Worm (Caenorhabditis elegans) whole organism, mixed stage, embryonic: ENCODE data around the gene nucb-1.

Experiments used
- M03D4.4 ChIP-seq: sonication (generic microtip); optimal IDR thresholded peaks from 2 replicates; lab custom pipeline; 2017; ENCODE audit warnings: mild to moderate bottlenecking, missing genetic modification characterization, missing compliant biosample characterization
- bed-3 ChIP-seq: fragments of 200-800 bp; sonication (Bioruptor generic); optimal IDR thresholded peaks from 3 replicates; lab custom pipeline; 2018; ENCODE audit warnings: mild to moderate bottlenecking, missing genetic modification characterization, moderate library complexity, missing compliant biosample characterization
- ceh-39 ChIP-seq: fragments of 150-350 bp; optimal IDR thresholded peaks from 2 replicates; lab custom pipeline; 2014; ENCODE audit warnings: missing biosample characterization, missing genetic modification characterization
- ceh-43 ChIP-seq: fragments of 200-800 bp; sonication (Bioruptor generic); optimal IDR thresholded peaks from 2 replicates; lab custom pipeline; 2018; ENCODE audit warnings: mild to moderate bottlenecking, missing genetic modification characterization, moderate library complexity, missing compliant biosample characterization
- ceh-83 ChIP-seq: fragments of 200-800 bp; sonication (Bioruptor generic); optimal IDR thresholded peaks from 2 replicates; lab custom pipeline; 2018; ENCODE audit warnings: mild to moderate bottlenecking, missing genetic modification characterization, missing compliant biosample characterization
- ces-1 ChIP-seq: fragments of 150-350 bp; optimal IDR thresholded peaks from 2 replicates; lab custom pipeline; 2014; ENCODE audit warnings: missing biosample characterization, missing genetic modification reagents, missing genetic modification characterization
- cnd-1 ChIP-seq: fragments of 200-800 bp; sonication (Bioruptor generic); optimal IDR thresholded peaks from 2 replicates; lab custom pipeline; 2018; ENCODE audit warnings: mild to moderate bottlenecking, missing genetic modification characterization, missing compliant biosample characterization
- drap-1 ChIP-seq: fragments of 200-800 bp; sonication (Bioruptor generic); optimal IDR thresholded peaks from 3 replicates; lab custom pipeline; 2018; ENCODE audit warnings: mild to moderate bottlenecking, missing genetic modification characterization, missing compliant biosample characterization
- elt-1 ChIP-seq: sonication (generic microtip); optimal IDR thresholded peaks from 2 replicates; lab custom pipeline; 2017; ENCODE audit warnings: missing genetic modification characterization, mild to moderate bottlenecking, missing compliant biosample characterization, antibody characterized with exemption, moderate library complexity, borderline replicate concordance; ENCODE audit not compliant: insufficient read depth
- elt-3 ChIP-seq: fragments of 150-350 bp; optimal IDR thresholded peaks from 2 replicates; lab custom pipeline; 2014; ENCODE audit warnings: missing biosample characterization, missing genetic modification characterization
- flh-1 ChIP-seq: fragments of 200-800 bp; sonication (Bioruptor generic); optimal IDR thresholded peaks from 2 replicates; lab custom pipeline; 2018; ENCODE audit warnings: mild to moderate bottlenecking, missing genetic modification characterization, moderate library complexity, missing compliant biosample characterization
- ham-2 ChIP-seq: fragments of 200-800 bp; sonication (Bioruptor generic); optimal IDR thresholded peaks from 2 replicates; lab custom pipeline; 2018; ENCODE audit warnings: mild to moderate bottlenecking, missing genetic modification characterization, missing compliant biosample characterization
- hlh-1 ChIP-seq: fragments of 150-350 bp; optimal IDR thresholded peaks from 2 replicates; lab custom pipeline; 2014; ENCODE audit warnings: missing biosample characterization, missing genetic modification reagents, missing genetic modification characterization
- lin-13 ChIP-seq: fragments of 150-350 bp; optimal IDR thresholded peaks from 2 replicates; lab custom pipeline; 2014; ENCODE audit warnings: missing biosample characterization, missing genetic modification characterization
- lin-32 ChIP-seq: fragments of 200-800 bp; sonication (Bioruptor generic); optimal IDR thresholded peaks from 2 replicates; lab custom pipeline; 2018; ENCODE audit warnings: mild to moderate bottlenecking, missing genetic modification characterization, missing compliant biosample characterization
- lsy-2 ChIP-seq: fragments of 150-350 bp; optimal IDR thresholded peaks from 2 replicates; lab custom pipeline; 2014; ENCODE audit warnings: missing biosample characterization, missing genetic modification characterization
- mab-5 ChIP-seq: fragments of 150-350 bp; optimal IDR thresholded peaks from 2 replicates; lab custom pipeline; 2014; ENCODE audit warnings: missing biosample characterization, missing genetic modification characterization
- mep-1 ChIP-seq: fragments of 150-350 bp; optimal IDR thresholded peaks from 2 replicates; lab custom pipeline; 2017; ENCODE audit warnings: missing biosample characterization, missing genetic modification reagents, missing genetic modification characterization, inconsistent platforms
- mls-2 ChIP-seq: sonication (generic microtip); optimal IDR thresholded peaks from 2 replicates; lab custom pipeline; 2016; ENCODE audit warnings: mild to moderate bottlenecking, missing genetic modification characterization, moderate library complexity, missing compliant biosample characterization
- nhr-12 ChIP-seq: fragments of 150-350 bp; optimal IDR thresholded peaks from 2 replicates; lab custom pipeline; 2014; ENCODE audit warnings: missing biosample characterization, missing genetic modification characterization
- nhr-2 ChIP-seq: fragments of 150-350 bp; optimal IDR thresholded peaks from 2 replicates; lab custom pipeline; 2014; ENCODE audit warnings: missing biosample characterization, missing genetic modification characterization
- nhr-237 ChIP-seq: fragments of 150-350 bp; optimal IDR thresholded peaks from 2 replicates; lab custom pipeline; 2014; ENCODE audit warnings: missing biosample characterization, missing genetic modification characterization
- nhr-28 ChIP-seq: fragments of 150-350 bp; optimal IDR thresholded peaks from 2 replicates; lab custom pipeline; 2014; ENCODE audit warnings: missing biosample characterization, missing genetic modification characterization
- pha-4 ChIP-seq: fragments of 150-350 bp; optimal IDR thresholded peaks from 2 replicates; lab custom pipeline; 2018; ENCODE audit warnings: missing biosample characterization, missing genetic modification reagents, missing genetic modification characterization
- sem-2 ChIP-seq: fragments of 200-800 bp; sonication (Bioruptor generic); optimal IDR thresholded peaks from 2 replicates; lab custom pipeline; 2018; ENCODE audit warnings: mild to moderate bottlenecking, missing genetic modification characterization, missing compliant biosample characterization
- sptf-1 ChIP-seq: sonication (generic microtip); optimal IDR thresholded peaks from 2 replicates; lab custom pipeline; 2017; ENCODE audit warnings: mild to moderate bottlenecking, missing genetic modification characterization, moderate library complexity, missing compliant biosample characterization
- tbx-8 ChIP-seq: fragments of 200-800 bp; sonication (Bioruptor generic); optimal IDR thresholded peaks from 2 replicates; lab custom pipeline; 2018; ENCODE audit warnings: mild to moderate bottlenecking, missing genetic modification characterization, moderate library complexity, missing compliant biosample characterization
- unc-120 ChIP-seq: sonication (generic microtip); optimal IDR thresholded peaks from 2 replicates; lab custom pipeline; 2017; ENCODE audit warnings: missing genetic modification characterization, missing compliant biosample characterization; ENCODE audit not compliant: poor library complexity, severe bottlenecking
- unc-39 ChIP-seq: fragments of 150-350 bp; optimal IDR thresholded peaks from 2 replicates; lab custom pipeline; 2014; ENCODE audit warnings: missing biosample characterization, missing genetic modification characterization
- unc-62 ChIP-seq: fragments of 150-350 bp; optimal IDR thresholded peaks from 2 replicates; lab custom pipeline; 2014; ENCODE audit warnings: missing biosample characterization, missing genetic modification reagents, missing genetic modification characterization
- zip-8 ChIP-seq: fragments of 150-350 bp; optimal IDR thresholded peaks from 2 replicates; lab custom pipeline; 2014; ENCODE audit warnings: missing biosample characterization, missing genetic modification characterization
- ztf-11 ChIP-seq: fragments of 150-350 bp; optimal IDR thresholded peaks from 2 replicates; lab custom pipeline; 2014; ENCODE audit warnings: missing biosample characterization, missing genetic modification characterization

nucb-1 gene

ce11 chrX:10184708-10185107, 12.8 kb upstream of the nucb-1 start:
- no peak for TF ChIP-seq unc-120
- TF ChIP-seq zip-8 (tag; lab: Kevin White, UChicago), result no peak
- TF ChIP-seq nhr-12 (tag; lab: Kevin White, UChicago), result no peak
- TF ChIP-seq cnd-1 (tag; lab: Kevin White, UChicago), result no peak
- TF ChIP-seq bed-3 (GFP tag; lab: Kevin White, UChicago), result no peak
- TF ChIP-seq M03D4.4 (tag; lab: Kevin White, UChicago), result no peak
- TF ChIP-seq mls-2 (tag; lab: Kevin White, UChicago), result no peak
- TF ChIP-seq sem-2, result no peak
- no peak for TF ChIP-seq unc-62
- TF ChIP-seq lin-32 (GFP tag; lab: Kevin White, UChicago), result no peak
- TF ChIP-seq unc-39 (tag; lab: Kevin White, UChicago), result no peak
- TF ChIP-seq ceh-83 (GFP tag; lab: Kevin White, UChicago), result no peak
- TF ChIP-seq mep-1, result no peak

- TF ChIP-seq cnd-1 (tag; lab: Kevin White, UChicago) (peak; percentile 66), unc-120 (peak; percentile 87), lsy-2 (tag; lab: Kevin White, UChicago) (no peak), unc-62 (no peak), sptf-1 (tag; lab: Kevin White, UChicago) (peak; percentile 64), ceh-83 (GFP tag; lab: Kevin White, UChicago) (peak; percentile 49), M03D4.4 (tag; lab: Kevin White, UChicago) (peak; percentile 71), nhr-237 (tag; lab: Kevin White, UChicago) (no peak), nhr-2 (tag; lab: Kevin White, UChicago) (peak; percentile 67), pha-4 (no peak), unc-39 (tag; lab: Kevin White, UChicago) (peak; percentile 48), hlh-1 (tag; lab: Kevin White, UChicago) (peak; percentile 29), mep-1 (peak; percentile 46), ztf-11 (peak; percentile 63), drap-1 (GFP tag; lab: Kevin White, UChicago) (peak; percentile 50), elt-1 (tag; lab: Kevin White, UChicago) (no peak), nhr-28 (tag; lab: Kevin White, UChicago) (no peak), flh-1 (peak; percentile 8), ces-1 (GFP tag; lab: Kevin White, UChicago) (peak; percentile 35), ceh-43 (no peak), ham-2 (GFP tag; lab: Kevin White, UChicago) (peak; percentile 43), mls-2 (tag; lab: Kevin White, UChicago) (peak; percentile 82)
Measured at ce11 chrX:10188493-10188895, 9.0 kb upstream of the nucb-1 start.

DNA sequence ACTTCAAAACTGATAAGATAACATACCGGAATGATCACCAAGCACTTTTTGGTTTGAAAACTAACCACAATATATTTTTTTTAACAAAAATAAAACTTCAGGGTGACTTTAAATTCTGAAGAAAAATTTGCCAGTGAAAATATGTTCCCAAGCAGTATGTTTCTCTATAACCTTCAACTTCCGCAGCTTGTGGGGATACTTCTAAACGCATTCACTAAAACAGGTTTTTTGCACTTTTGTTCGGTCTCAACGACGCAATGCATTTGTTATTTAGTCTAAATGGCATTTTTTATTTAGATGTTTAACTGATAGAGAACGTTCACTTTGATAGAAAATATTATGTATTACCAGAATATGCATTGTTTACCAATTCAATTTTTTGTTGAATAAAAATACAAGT, 8.3 kb upstream of the nucb-1 start:
- TF ChIP-seq ceh-39 (tag; lab: Kevin White, UChicago) (no peak), bed-3 (GFP tag; lab: Kevin White, UChicago) (no peak), ham-2 (GFP tag; lab: Kevin White, UChicago) (no peak), elt-3 (tag; lab: Kevin White, UChicago) (no peak), unc-62 (no peak), nhr-237 (tag; lab: Kevin White, UChicago) (no peak), elt-1 (tag; lab: Kevin White, UChicago) (no peak), nhr-28 (tag; lab: Kevin White, UChicago) (no peak)

DNA sequence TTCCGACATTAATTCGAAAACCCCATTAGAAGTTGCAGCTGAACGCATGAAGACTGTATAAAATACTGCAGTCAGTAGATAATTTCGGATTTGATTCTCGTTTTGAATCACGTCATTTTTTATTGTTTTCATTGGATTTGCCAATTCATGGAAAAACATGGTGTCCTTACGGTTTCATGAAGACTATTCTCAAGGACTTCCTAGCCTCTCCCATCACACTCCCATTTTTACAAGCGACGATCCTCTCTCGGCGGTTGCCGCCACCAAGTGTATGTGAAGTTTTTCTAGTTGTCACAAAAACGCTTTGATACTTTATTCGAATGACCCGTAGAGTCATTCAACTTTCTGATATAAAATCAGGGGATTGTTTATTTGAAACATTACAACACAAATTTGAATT, 7.7 kb upstream of the nucb-1 start:
- TF ChIP-seq ztf-11 (no peak), sptf-1 (tag; lab: Kevin White, UChicago) (no peak), mab-5 (tag; lab: Kevin White, UChicago) (no peak), ham-2 (GFP tag; lab: Kevin White, UChicago) (no peak), lin-13 (tag; lab: Kevin White, UChicago) (no peak), pha-4 (no peak), ceh-43 (no peak), ces-1 (GFP tag; lab: Kevin White, UChicago) (no peak), nhr-12 (tag; lab: Kevin White, UChicago) (no peak), tbx-8 (no peak), mep-1 (no peak), cnd-1 (tag; lab: Kevin White, UChicago) (no peak), nhr-2 (tag; lab: Kevin White, UChicago) (no peak), M03D4.4 (tag; lab: Kevin White, UChicago) (no peak), flh-1 (no peak), ceh-39 (tag; lab: Kevin White, UChicago) (no peak), elt-3 (tag; lab: Kevin White, UChicago) (no peak)
- TF ChIP-seq, all 35 proteins: peak for 0
